Worm (Caenorhabditis elegans) whole organism, late embryonic: Measurements from ENCODE around the gene nhr-288.

Source experiments
- C08G9.2 ChIP-seq: sonication (generic microtip); optimal IDR thresholded peaks from 2 replicates; lab custom pipeline; 2016; ENCODE audit warnings: mild to moderate bottlenecking, missing genetic modification characterization, moderate library complexity, missing compliant biosample characterization
- F13H6.1 ChIP-seq: sonication (generic microtip); optimal IDR thresholded peaks from 2 replicates; lab custom pipeline; 2016; ENCODE audit warnings: missing genetic modification characterization, missing compliant biosample characterization
- K02D7.2 ChIP-seq: sonication (generic microtip); optimal IDR thresholded peaks from 2 replicates; lab custom pipeline; 2017; ENCODE audit warnings: mild to moderate bottlenecking, missing genetic modification characterization, missing compliant biosample characterization
- K09A11.1 ChIP-seq: sonication (generic microtip); optimal IDR thresholded peaks from 2 replicates; lab custom pipeline; 2017; ENCODE audit warnings: antibody characterized with exemption, mild to moderate bottlenecking, missing genetic modification characterization, missing compliant biosample characterization; ENCODE audit not compliant: insufficient read depth
- ahr-1 ChIP-seq: sonication (generic microtip); optimal IDR thresholded peaks from 2 replicates; lab custom pipeline; 2016; ENCODE audit warnings: missing genetic modification characterization, missing compliant biosample characterization
- ama-1 ChIP-seq: fragments of 150-350 bp; optimal IDR thresholded peaks from 2 replicates; lab custom pipeline; 2014
- ceh-19 ChIP-seq: fragments of 200-800 bp; sonication (Bioruptor generic); optimal IDR thresholded peaks from 2 replicates; lab custom pipeline; 2018; ENCODE audit warnings: mild to moderate bottlenecking, missing genetic modification characterization, missing compliant biosample characterization
- ceh-24 ChIP-seq: sonication (generic microtip); optimal IDR thresholded peaks from 2 replicates; lab custom pipeline; 2016; ENCODE audit warnings: mild to moderate bottlenecking, missing genetic modification characterization, missing compliant biosample characterization
- ceh-31 ChIP-seq: sonication (generic microtip); optimal IDR thresholded peaks from 2 replicates; lab custom pipeline; 2016; ENCODE audit warnings: missing genetic modification characterization, missing compliant biosample characterization
- ceh-45 ChIP-seq: fragments of 200-800 bp; sonication (Bioruptor generic); IDR thresholded peaks from 2 replicates; pipeline ENCODE4 v1.3.6; 2022; ENCODE audit warnings: missing genetic modification reagents, missing genetic modification characterization, missing compliant biosample characterization
- ceh-48 ChIP-seq: sonication (generic microtip); optimal IDR thresholded peaks from 2 replicates; lab custom pipeline; 2016; ENCODE audit warnings: missing genetic modification characterization, inconsistent platforms, missing compliant biosample characterization
- ceh-6 ChIP-seq: fragments of 200-800 bp; sonication (Bioruptor generic); optimal IDR thresholded peaks from 2 replicates; lab custom pipeline; 2018; ENCODE audit warnings: mild to moderate bottlenecking, missing genetic modification characterization, missing compliant biosample characterization
- ceh-9 ChIP-seq: sonication (generic microtip); optimal IDR thresholded peaks from 2 replicates; lab custom pipeline; 2016; ENCODE audit warnings: mild to moderate bottlenecking, missing genetic modification characterization, inconsistent platforms, missing compliant biosample characterization
- che-1 ChIP-seq: sonication (generic microtip); optimal IDR thresholded peaks from 2 replicates; lab custom pipeline; 2016; ENCODE audit warnings: mild to moderate bottlenecking, missing genetic modification characterization, missing compliant biosample characterization
- dmd-4 ChIP-seq: sonication (generic microtip); optimal IDR thresholded peaks from 2 replicates; lab custom pipeline; 2016; ENCODE audit warnings: borderline replicate concordance, missing genetic modification characterization, missing compliant biosample characterization
- dve-1 ChIP-seq: sonication (generic microtip); optimal IDR thresholded peaks from 2 replicates; lab custom pipeline; 2017; ENCODE audit warnings: antibody characterized with exemption, mild to moderate bottlenecking, missing genetic modification characterization, missing compliant biosample characterization
- elt-4 ChIP-seq: sonication (generic microtip); optimal IDR thresholded peaks from 2 replicates; lab custom pipeline; 2016; ENCODE audit warnings: missing genetic modification characterization, missing compliant biosample characterization
- ets-4 ChIP-seq: sonication (generic microtip); optimal IDR thresholded peaks from 2 replicates; lab custom pipeline; 2016; ENCODE audit warnings: missing genetic modification characterization, missing compliant biosample characterization
- fax-1 ChIP-seq: sonication (generic microtip); optimal IDR thresholded peaks from 2 replicates; lab custom pipeline; 2016; ENCODE audit warnings: missing genotype, missing genetic modification characterization, missing compliant biosample characterization
- fkh-6 ChIP-seq: sonication (generic microtip); optimal IDR thresholded peaks from 2 replicates; lab custom pipeline; 2016; ENCODE audit warnings: missing genetic modification characterization, missing compliant biosample characterization
- hlh-6 ChIP-seq: sonication (generic microtip); optimal IDR thresholded peaks from 2 replicates; lab custom pipeline; 2016; ENCODE audit warnings: missing genotype, missing genetic modification characterization, missing compliant biosample characterization
- lim-6 ChIP-seq: sonication (generic microtip); optimal IDR thresholded peaks from 2 replicates; lab custom pipeline; 2016; ENCODE audit warnings: missing genetic modification characterization, missing compliant biosample characterization
- lin-11 ChIP-seq: fragments of 200-800 bp; sonication (Bioruptor generic); optimal IDR thresholded peaks from 2 replicates; lab custom pipeline; 2018; ENCODE audit warnings: mild to moderate bottlenecking, missing genetic modification characterization, missing compliant biosample characterization
- mec-3 ChIP-seq: sonication (generic microtip); optimal IDR thresholded peaks from 2 replicates; lab custom pipeline; 2016; ENCODE audit warnings: borderline replicate concordance, missing genetic modification characterization, missing compliant biosample characterization
- nhr-11 ChIP-seq: fragments of 150-350 bp; optimal IDR thresholded peaks from 2 replicates; lab custom pipeline; 2014; ENCODE audit warnings: missing biosample characterization, missing genetic modification characterization
- nhr-232 ChIP-seq: sonication (generic microtip); optimal IDR thresholded peaks from 2 replicates; lab custom pipeline; 2016; ENCODE audit warnings: missing genetic modification characterization, missing compliant biosample characterization
- odd-2 ChIP-seq: sonication (generic microtip); optimal IDR thresholded peaks from 2 replicates; lab custom pipeline; 2017; ENCODE audit warnings: antibody characterized with exemption, mild to moderate bottlenecking, missing genetic modification characterization, missing compliant biosample characterization
- pat-9 ChIP-seq: fragments of 200-800 bp; sonication (Bioruptor generic); optimal IDR thresholded peaks from 2 replicates; lab custom pipeline; 2018; ENCODE audit warnings: mild to moderate bottlenecking, missing genetic modification characterization, moderate library complexity, missing compliant biosample characterization
- pax-1 ChIP-seq: fragments of 150-350 bp; optimal IDR thresholded peaks from 2 replicates; lab custom pipeline; 2014; ENCODE audit warnings: missing biosample characterization, missing genetic modification characterization
- pha-2 ChIP-seq: sonication (generic microtip); optimal IDR thresholded peaks from 2 replicates; lab custom pipeline; 2017; ENCODE audit warnings: mild to moderate bottlenecking, missing genetic modification characterization, missing compliant biosample characterization
- pha-4 ChIP-seq: fragments of 150-350 bp; optimal IDR thresholded peaks from 2 replicates; lab custom pipeline; 2018; ENCODE audit warnings: missing biosample characterization, missing genetic modification reagents, missing genetic modification characterization
- pqm-1 ChIP-seq: sonication (generic microtip); optimal IDR thresholded peaks from 2 replicates; lab custom pipeline; 2016; ENCODE audit warnings: missing genetic modification characterization, missing compliant biosample characterization
- pros-1 ChIP-seq: fragments of 150-350 bp; optimal IDR thresholded peaks from 2 replicates; lab custom pipeline; 2014; ENCODE audit warnings: missing biosample characterization, missing genetic modification reagents, missing genetic modification characterization
- tbx-2 ChIP-seq: sonication (generic microtip); optimal IDR thresholded peaks from 2 replicates; lab custom pipeline; 2016; ENCODE audit warnings: missing genetic modification characterization, missing compliant biosample characterization
- unc-55 ChIP-seq: sonication (generic microtip); optimal IDR thresholded peaks from 2 replicates; lab custom pipeline; 2017; ENCODE audit warnings: missing biosample characterization, missing genetic modification reagents, missing genetic modification characterization

The nhr-288 gene

ce11 chrV:18402743-18403142, 20.3 kb upstream of the nhr-288 start:
- TF ChIP-seq ceh-6 (GFP tag; lab: Kevin White, UChicago) = no peak
- no peak for TF ChIP-seq nhr-232 (tag; lab: Kevin White, UChicago)
- TF ChIP-seq ceh-48 = no peak
- no peak for TF ChIP-seq ceh-24 (tag; lab: Kevin White, UChicago)
- no peak for TF ChIP-seq fax-1 (tag; lab: Kevin White, UChicago)
- no peak for TF ChIP-seq hlh-6
- no peak for TF ChIP-seq C08G9.2 (tag; lab: Kevin White, UChicago)
- TF ChIP-seq unc-55 = no peak

DNA sequence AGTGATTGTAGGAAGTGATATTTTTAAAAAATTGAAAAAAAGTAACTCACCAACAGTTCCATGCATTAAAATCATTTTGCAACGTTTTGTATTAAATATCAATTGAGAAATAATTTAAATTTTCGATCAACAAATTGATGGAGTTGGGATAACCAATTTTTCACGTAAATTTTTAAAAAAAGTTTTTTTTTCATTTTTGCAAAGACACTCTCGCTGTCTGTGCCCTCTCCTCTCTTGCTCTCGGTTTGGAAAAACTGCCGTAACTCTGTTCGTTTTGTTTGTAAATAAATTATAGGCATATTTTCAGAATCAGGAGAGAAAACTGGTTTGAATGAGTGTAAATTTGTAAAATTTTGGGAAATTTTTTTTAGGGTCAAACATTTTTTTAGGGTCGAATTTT, 15.3 kb upstream of the nhr-288 start, which contains the start of gene Y51A2B.16:
Gene Y51A2B.16 (minus strand): TSS at position 101 of the 400 bp plus-strand sequence.
- TF ChIP-seq pros-1 (tag; lab: Kevin White, UChicago) (no peak), ets-4 (tag; lab: Kevin White, UChicago) (no peak), lin-11 (tag; lab: Kevin White, UChicago) (no peak), dmd-4 (tag; lab: Kevin White, UChicago) (no peak), pha-4 (tag; lab: Kevin White, UChicago) (no peak), fax-1 (tag; lab: Kevin White, UChicago) (no peak), ama-1 (lab: Kevin White, UChicago) (no peak), nhr-11 (tag; lab: Kevin White, UChicago) (no peak), K02D7.2 (no peak), elt-4 (tag; lab: Kevin White, UChicago) (no peak), ceh-19 (GFP tag; lab: Kevin White, UChicago) (no peak), ceh-24 (tag; lab: Kevin White, UChicago) (no peak)
- TF ChIP-seq, all 69 proteins: peak for 0

DNA sequence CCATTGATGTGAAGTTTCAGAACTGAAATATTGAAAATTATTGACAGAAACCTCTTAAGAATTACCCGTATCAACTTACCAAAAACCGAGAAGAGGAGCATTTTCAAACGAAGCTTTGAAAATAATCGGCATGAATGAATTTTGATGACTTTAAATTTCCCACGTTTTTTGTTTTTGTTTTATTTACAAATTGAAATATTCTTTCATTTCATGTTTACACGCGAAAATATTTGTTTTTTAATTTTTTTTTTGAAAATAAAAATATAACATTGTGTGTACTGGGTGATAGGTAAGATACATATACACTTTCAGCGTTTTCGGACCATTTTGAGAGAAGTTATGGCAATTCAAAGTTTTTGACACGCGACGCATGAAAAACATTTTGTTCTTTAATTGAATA, 13.2 kb upstream of the nhr-288 start, which contains the start of gene Y51A2B.9:
Gene Y51A2B.9 (minus strand): TSS at position 101 of the 400 bp plus-strand sequence.
- TF ChIP-seq lim-6 = no peak
- no peak for TF ChIP-seq F13H6.1

DNA sequence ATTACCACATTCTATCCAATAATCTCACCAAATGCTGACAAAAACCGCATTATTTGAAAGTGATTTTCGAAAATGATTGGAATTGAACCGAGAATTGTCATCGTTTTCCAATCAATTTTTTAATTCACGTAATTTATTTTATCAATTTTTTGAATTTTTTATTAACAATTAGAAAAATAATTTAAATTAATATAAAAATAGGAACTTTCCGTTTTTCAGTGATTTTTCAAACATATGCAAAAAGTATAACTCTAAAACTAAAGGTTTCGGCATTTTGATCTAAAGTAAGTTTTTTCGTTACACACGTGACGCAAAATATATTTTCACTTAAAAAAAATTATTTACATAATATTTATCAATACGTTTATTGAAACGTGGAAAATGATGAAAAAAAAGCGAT, 11.7 kb upstream of the nhr-288 start, which contains the start of gene Y51A2B.6:
Gene Y51A2B.6 (minus strand): TSS at position 101 of the 400 bp plus-strand sequence.
- TF ChIP-seq pha-4 (tag; lab: Kevin White, UChicago) (no peak), mec-3 (tag; lab: Kevin White, UChicago) (no peak), ahr-1 (tag; lab: Kevin White, UChicago) (no peak), fax-1 (tag; lab: Kevin White, UChicago) (no peak), tbx-2 (tag; lab: Kevin White, UChicago) (no peak), ceh-45 (GFP tag; lab: Robert Waterston, UW) (no peak)

- TF ChIP-seq ceh-31 (tag; lab: Kevin White, UChicago) (no peak), pat-9 (tag; lab: Kevin White, UChicago) (no peak), fkh-6 (tag; lab: Kevin White, UChicago) (no peak), elt-4 (tag; lab: Kevin White, UChicago) (no peak), K09A11.1 (no peak), pqm-1 (tag; lab: Kevin White, UChicago) (no peak), pax-1 (tag; lab: Kevin White, UChicago) (no peak), ceh-19 (GFP tag; lab: Kevin White, UChicago) (no peak), mec-3 (tag; lab: Kevin White, UChicago) (no peak), che-1 (tag; lab: Kevin White, UChicago) (no peak), dve-1 (tag; lab: Kevin White, UChicago) (no peak), fax-1 (tag; lab: Kevin White, UChicago) (no peak), pros-1 (tag; lab: Kevin White, UChicago) (no peak), ceh-9 (tag; lab: Kevin White, UChicago) (no peak), odd-2 (tag; lab: Kevin White, UChicago) (no peak), pha-2 (tag; lab: Kevin White, UChicago) (no peak)
Measured at ce11 chrV:18389046-18389445, 6.6 kb upstream of the nhr-288 start, which contains the start of the genes Y51A2B.4 and Y51A2B.5. Gene Y51A2B.4, minus strand, starts transcription at chrV:18389146. Gene Y51A2B.5, plus strand, starts transcription at chrV:18389277.
